Fruit fly (Drosophila melanogaster) whole organism, embryonic: ENCODE data around the gene heix.

ENCODE experiments used
- Antp ChIP-seq: fragments of 200-800 bp; sonication (Bioruptor generic); optimal IDR thresholded peaks from 3 replicates; lab custom pipeline; 2016; ENCODE audit warnings: missing biosample characterization, missing genetic modification characterization
- CG10267 ChIP-seq: fragments of 200-800 bp; sonication (Bioruptor generic); optimal IDR thresholded peaks from 2 replicates; lab custom pipeline; 2018; ENCODE audit warnings: missing biosample characterization, mild to moderate bottlenecking, missing genetic modification characterization, moderate library complexity
- CG12391 ChIP-seq: fragments of 200-800 bp; sonication (Bioruptor generic); optimal IDR thresholded peaks from 3 replicates; lab custom pipeline; 2018; ENCODE audit warnings: missing biosample characterization, mild to moderate bottlenecking, missing genetic modification characterization, moderate library complexity
- CG14860 ChIP-seq: fragments of 200-800 bp; sonication (Bioruptor generic); IDR thresholded peaks from 3 replicates; pipeline ENCODE4 v1.3.6; 2022; ENCODE audit warnings: missing biosample characterization, missing genetic modification characterization; ENCODE audit not compliant: partially characterized antibody
- CG17568 ChIP-seq: fragments of 200-800 bp; sonication (Bioruptor generic); optimal IDR thresholded peaks from 2 replicates; lab custom pipeline; 2018; ENCODE audit warnings: missing biosample characterization, mild to moderate bottlenecking, missing genetic modification characterization, moderate library complexity
- CG2116 ChIP-seq: fragments of 200-800 bp; sonication (Bioruptor generic); optimal IDR thresholded peaks from 3 replicates; lab custom pipeline; 2018; ENCODE audit warnings: missing biosample characterization, mild to moderate bottlenecking, missing genetic modification characterization
- CG2199 ChIP-seq: fragments of 200-800 bp; sonication (Bioruptor generic); IDR thresholded peaks from 3 replicates; pipeline ENCODE4 v1.3.6; 2022; ENCODE audit warnings: missing biosample characterization, missing genetic modification characterization
- CG32767 ChIP-seq: fragments of 200-800 bp; sonication (Bioruptor generic); IDR thresholded peaks from 2 replicates; pipeline ENCODE4 v1.3.6; 2022; ENCODE audit warnings: missing biosample characterization, missing genetic modification characterization
- CG3407 ChIP-seq: fragments of 200-800 bp; sonication (Bioruptor generic); optimal IDR thresholded peaks from 2 replicates; lab custom pipeline; 2018; ENCODE audit warnings: missing biosample characterization, mild to moderate bottlenecking, missing genetic modification characterization
- CG5180 ChIP-seq: fragments of 200-800 bp; sonication (Bioruptor generic); optimal IDR thresholded peaks from 3 replicates; lab custom pipeline; 2017; ENCODE audit warnings: missing biosample characterization, missing genetic modification characterization, mild to moderate bottlenecking, moderate library complexity, missing genetic modification reagents
- CG6654 ChIP-seq: fragments of 200-800 bp; sonication (Bioruptor generic); optimal IDR thresholded peaks from 2 replicates; lab custom pipeline; 2017; ENCODE audit warnings: missing biosample characterization, mild to moderate bottlenecking, missing genetic modification characterization
- CG6683 ChIP-seq: fragments of 200-800 bp; sonication (Bioruptor generic); optimal IDR thresholded peaks from 2 replicates; lab custom pipeline; 2017; ENCODE audit warnings: missing biosample characterization, mild to moderate bottlenecking, missing genetic modification characterization, missing genetic modification reagents
- CG9797 ChIP-seq: fragments of 200-800 bp; sonication (Bioruptor generic); optimal IDR thresholded peaks from 3 replicates; lab custom pipeline; 2018; ENCODE audit warnings: missing biosample characterization, mild to moderate bottlenecking, missing genetic modification characterization
- Dip3 ChIP-seq: fragments of 200-800 bp; sonication (Bioruptor generic); optimal IDR thresholded peaks from 3 replicates; lab custom pipeline; 2016; ENCODE audit warnings: missing biosample characterization, missing genetic modification characterization
- E2f2 ChIP-seq: fragments of 200-800 bp; sonication (Bioruptor generic); IDR thresholded peaks from 2 replicates; pipeline ENCODE4 v1.3.6; 2022; ENCODE audit warnings: missing biosample characterization, missing genetic modification characterization
- Lpt ChIP-seq: fragments of >200 bp; optimal IDR thresholded peaks from 2 replicates; lab custom pipeline; 2018; ENCODE audit warnings: missing biosample characterization, missing genetic modification characterization
- Med ChIP-seq: fragments of 200-800 bp; sonication (Bioruptor generic); peaks from one replicate; lab custom pipeline; 2016; ENCODE audit warnings: missing biosample characterization, missing genetic modification characterization, mild to moderate bottlenecking, inconsistent platforms, moderate library complexity
- NK7.1 ChIP-seq: fragments of 200-800 bp; sonication (Bioruptor generic); optimal IDR thresholded peaks from 3 replicates; lab custom pipeline; 2016; ENCODE audit warnings: missing biosample characterization, missing genetic modification characterization
- Nf-YC ChIP-seq: fragments of 200-800 bp; optimal IDR thresholded peaks from 3 replicates; lab custom pipeline; 2019; ENCODE audit warnings: missing biosample characterization, mild to moderate bottlenecking, missing genetic modification characterization, moderate library complexity
- Trl ChIP-seq, 3 experiments: fragments of >200 bp in 2 of 3; fragments of 200-800 bp in 1 of 3; sonication (Bioruptor generic) in 1 of 3; optimal IDR thresholded peaks; 2 replicates in 1 of 3; 3 replicates in 2 of 3; lab custom pipeline; 2016 to 2017; ENCODE audit warnings: missing biosample characterization in 1 of 3, missing genetic modification characterization in 1 of 3
- abd-A ChIP-seq: fragments of 200-800 bp; sonication (Bioruptor generic); optimal IDR thresholded peaks from 3 replicates; lab custom pipeline; 2019; ENCODE audit warnings: missing biosample characterization, mild to moderate bottlenecking, missing genetic modification characterization, moderate library complexity
- ac ChIP-seq: fragments of 200-800 bp; sonication (Bioruptor generic); optimal IDR thresholded peaks from 3 replicates; lab custom pipeline; 2017; ENCODE audit warnings: missing biosample characterization, mild to moderate bottlenecking, missing genetic modification characterization
- ato ChIP-seq: fragments of 200-800 bp; sonication (Bioruptor generic); IDR thresholded peaks from 2 replicates; pipeline ENCODE4 v1.3.6; 2022; ENCODE audit warnings: missing biosample characterization, missing genetic modification characterization; ENCODE audit not compliant: partially characterized antibody
- croc ChIP-seq: fragments of 200-800 bp; sonication (Bioruptor generic); conservative IDR thresholded peaks from 3 replicates; pipeline ENCODE4 v1.3.6; 2022; ENCODE audit warnings: missing biosample characterization, missing genetic modification characterization
- esg ChIP-seq: fragments of 200-800 bp; sonication (Bioruptor generic); conservative IDR thresholded peaks from 2 replicates; pipeline ENCODE4 v1.3.6; 2022; ENCODE audit warnings: missing biosample characterization, missing genetic modification characterization
- exex ChIP-seq: fragments of 200-800 bp; sonication (Bioruptor generic); optimal IDR thresholded peaks from 4 replicates; lab custom pipeline; 2018; ENCODE audit warnings: missing biosample characterization, mild to moderate bottlenecking, missing genetic modification characterization, moderate library complexity
- ftz-f1 ChIP-seq: fragments of 200-800 bp; sonication (Bioruptor generic); optimal IDR thresholded peaks from 2 replicates; lab custom pipeline; 2016; ENCODE audit warnings: missing biosample characterization, missing genetic modification characterization
- fu2 ChIP-seq: fragments of 200-800 bp; sonication (Bioruptor generic); optimal IDR thresholded peaks from 2 replicates; lab custom pipeline; 2016; ENCODE audit warnings: missing biosample characterization, missing genetic modification characterization
- grn ChIP-seq: fragments of 200-800 bp; sonication (Bioruptor generic); optimal IDR thresholded peaks from 3 replicates; lab custom pipeline; 2017; ENCODE audit warnings: missing biosample characterization, missing genetic modification characterization
- h ChIP-seq: fragments of >200 bp; optimal IDR thresholded peaks from 2 replicates; lab custom pipeline; 2017
- hth ChIP-seq: fragments of >200 bp; optimal IDR thresholded peaks from 2 replicates; lab custom pipeline; 2017; ENCODE audit warnings: inconsistent platforms
- lmd ChIP-seq: fragments of 200-800 bp; sonication (Bioruptor generic); IDR thresholded peaks from 2 replicates; pipeline ENCODE4 v1.3.6; 2022; ENCODE audit warnings: missing biosample characterization, missing genetic modification characterization
- odd ChIP-seq: fragments of 200-800 bp; sonication (Bioruptor generic); optimal IDR thresholded peaks from 2 replicates; lab custom pipeline; 2017; ENCODE audit warnings: missing biosample characterization, mild to moderate bottlenecking, missing genetic modification characterization
- salm ChIP-seq: fragments of 200-800 bp; sonication (Bioruptor generic); optimal IDR thresholded peaks from 2 replicates; lab custom pipeline; 2018; ENCODE audit warnings: missing biosample characterization, mild to moderate bottlenecking, missing genetic modification characterization
- seq ChIP-seq: fragments of 200-800 bp; sonication (Bioruptor generic); IDR thresholded peaks from 2 replicates; pipeline ENCODE4 v1.3.6; 2022; ENCODE audit warnings: missing biosample characterization, missing genetic modification characterization
- sim ChIP-seq: fragments of 200-800 bp; sonication (Bioruptor generic); IDR thresholded peaks from 2 replicates; pipeline ENCODE4 v1.3.6; 2022; ENCODE audit warnings: missing biosample characterization, missing genetic modification characterization
- tap ChIP-seq: fragments of 200-800 bp; optimal IDR thresholded peaks from 3 replicates; lab custom pipeline; 2019; ENCODE audit warnings: missing biosample characterization, mild to moderate bottlenecking, missing genetic modification characterization, moderate library complexity
- yki ChIP-seq: fragments of >200 bp; optimal IDR thresholded peaks from 3 replicates; lab custom pipeline; 2018

The heix gene

dm6 chr2L:16257227-16258071 is 42.2 kb downstream of the heix start, which contains the start of the genes PRL-1 and EndoGI (continued):
- TF ChIP-seq CG6654 (GFP tag; lab: Kevin White, UChicago): no peak
- no peak for TF ChIP-seq ftz-f1 (GFP tag; lab: Kevin White, UChicago)

DNA sequence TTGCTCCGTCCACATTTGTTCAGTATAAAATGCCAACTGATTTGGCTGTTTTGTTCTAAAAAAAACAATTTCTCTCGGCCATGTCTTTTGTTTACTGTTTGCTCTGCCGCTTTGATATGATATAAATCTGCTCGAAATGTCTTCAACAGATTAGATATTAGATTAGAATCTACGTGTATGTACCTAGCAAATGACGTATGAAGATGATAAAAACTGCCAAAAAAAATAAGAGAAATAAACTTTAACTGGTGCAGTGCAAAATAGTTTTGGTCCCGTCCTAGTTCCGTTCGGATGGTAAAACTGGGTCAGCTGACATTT is 43.6 kb downstream of the heix start:
- TF ChIP-seq Antp: no peak
- no peak for TF ChIP-seq salm (tag; lab: Kevin White, UChicago)
- no peak for TF ChIP-seq CG10267 (tag; lab: Kevin White, UChicago)
- no peak for TF ChIP-seq Nf-YC (tag; lab: Kevin White, UChicago)
- no peak for TF ChIP-seq ato (GFP tag; lab: Robert Waterston, UW)
- TF ChIP-seq croc (GFP tag; lab: Robert Waterston, UW): no peak
- no peak for TF ChIP-seq seq (GFP tag; lab: Robert Waterston, UW)
- TF ChIP-seq lmd: no peak
- no peak for TF ChIP-seq h
- TF ChIP-seq abd-A (tag; lab: Kevin White, UChicago): no peak
- TF ChIP-seq CG6683: no peak
- TF ChIP-seq hth (lab: Kevin White, UChicago): no peak
- no peak for TF ChIP-seq CG5180 (GFP tag; lab: Kevin White, UChicago)
- TF ChIP-seq sim (GFP tag; lab: Robert Waterston, UW): no peak
- TF ChIP-seq Med (GFP tag; lab: Kevin White, UChicago): peak; percentile 68
- TF ChIP-seq CG12391 (tag; lab: Kevin White, UChicago): no peak
- TF ChIP-seq Trl (optimal IDR thresholded peaks at IDR 0.05; lab: Kevin White, UChicago): peak in 1 of 2 experiments; percentile 28
- TF ChIP-seq Trl (GFP tag; optimal IDR thresholded peaks at IDR 0.05; lab: Kevin White, UChicago): no peak
- TF ChIP-seq Lpt (GFP tag; lab: Kevin White, UChicago): no peak
- no peak for TF ChIP-seq esg (GFP tag; lab: Robert Waterston, UW)
- no peak for TF ChIP-seq CG2116 (GFP tag; lab: Kevin White, UChicago)
- no peak for TF ChIP-seq NK7.1 (GFP tag; lab: Kevin White, UChicago)
- TF ChIP-seq grn: peak; percentile 9
- no peak for TF ChIP-seq exex (tag; lab: Kevin White, UChicago)
- TF ChIP-seq CG9797 (GFP tag; lab: Kevin White, UChicago): no peak
- no peak for TF ChIP-seq CG3407
- TF ChIP-seq Dip3: no peak
- no peak for TF ChIP-seq yki (lab: Kevin White, UChicago)
- TF ChIP-seq CG32767: no peak
- TF ChIP-seq E2f2 (GFP tag; lab: Robert Waterston, UW): no peak
- TF ChIP-seq CG14860 (GFP tag; lab: Robert Waterston, UW): no peak
- no peak for TF ChIP-seq ac
- TF ChIP-seq ftz-f1 (GFP tag; lab: Kevin White, UChicago): no peak
- TF ChIP-seq fu2 (GFP tag; lab: Kevin White, UChicago): no peak
- TF ChIP-seq CG17568 (GFP tag; lab: Kevin White, UChicago): peak; percentile 14
- TF ChIP-seq tap (tag; lab: Kevin White, UChicago): no peak
- no peak for TF ChIP-seq odd (GFP tag; lab: Kevin White, UChicago)
- TF ChIP-seq CG2199 (GFP tag; lab: Robert Waterston, UW): 0 out of 3 replicates have a peak, but pooled peaks have one; percentile 2
